Worm (Caenorhabditis elegans) whole organism, L4/young adult: Measurements from ENCODE around the gene R07H5.16.

ENCODE experiments used
- W03F9.2 ChIP-seq: fragments of 150-350 bp; optimal IDR thresholded peaks from 2 replicates; lab custom pipeline; 2014; ENCODE audit warnings: missing biosample characterization, missing genetic modification characterization
- dao-5 ChIP-seq: sonication (generic microtip); optimal IDR thresholded peaks from 2 replicates; lab custom pipeline; 2016; ENCODE audit warnings: missing genotype, missing genetic modification characterization, moderate library complexity, missing compliant biosample characterization
- him-1 ChIP-seq: sonication (generic microtip); optimal IDR thresholded peaks from 2 replicates; lab custom pipeline; 2016; ENCODE audit warnings: missing genotype, missing genetic modification reagents, missing genetic modification characterization, missing compliant biosample characterization

R07H5.16 gene

ce11 chrIV:11226545-11226944, 27.4 kb downstream of the R07H5.16 start:
- no peak for TF ChIP-seq dao-5 (tag; lab: Kevin White, UChicago)
- no peak for TF ChIP-seq him-1
- no peak for TF ChIP-seq W03F9.2 (tag; lab: Kevin White, UChicago)

ce11 chrIV:11229013-11229412, 29.9 kb downstream of the R07H5.16 start:
- no peak for TF ChIP-seq W03F9.2 (tag; lab: Kevin White, UChicago)
- no peak for TF ChIP-seq dao-5 (tag; lab: Kevin White, UChicago)
- TF ChIP-seq him-1, result no peak

ce11 chrIV:11230069-11230468, 30.9 kb downstream of the R07H5.16 start, which contains the start of gene best-7:
Gene best-7, minus strand, starts transcription at chrIV:11230307.
- TF ChIP-seq dao-5 (tag; lab: Kevin White, UChicago) (no peak), him-1 (no peak), W03F9.2 (tag; lab: Kevin White, UChicago) (no peak)

- TF ChIP-seq him-1 (no peak), dao-5 (tag; lab: Kevin White, UChicago) (no peak), W03F9.2 (tag; lab: Kevin White, UChicago) (no peak)
Observed at ce11 chrIV:11231376-11231775, 32.2 kb downstream of the R07H5.16 start.

ce11 chrIV:11235755-11236154, 36.6 kb downstream of the R07H5.16 start:
- no peak for TF ChIP-seq him-1

- TF ChIP-seq W03F9.2 (tag; lab: Kevin White, UChicago) (no peak), him-1 (no peak), dao-5 (tag; lab: Kevin White, UChicago) (no peak)
Observed at ce11 chrIV:11241368-11241767, 42.2 kb downstream of the R07H5.16 start, which contains the start of gene C05C12.6. Gene C05C12.6, minus strand, starts transcription at chrIV:11241468.

- no peak for TF ChIP-seq W03F9.2 (tag; lab: Kevin White, UChicago)
- TF ChIP-seq dao-5 (tag; lab: Kevin White, UChicago), result no peak
- no peak for TF ChIP-seq him-1
Observed at ce11 chrIV:11247434-11247833, 48.3 kb downstream of the R07H5.16 start.

- no peak for TF ChIP-seq W03F9.2 (tag; lab: Kevin White, UChicago)
- TF ChIP-seq dao-5 (tag; lab: Kevin White, UChicago), result no peak
- TF ChIP-seq him-1, result no peak
Observed at ce11 chrIV:11248031-11248631, 49.0 kb downstream of the R07H5.16 start, which contains the start of gene C05C12.4. Gene C05C12.4, minus strand, starts transcription at chrIV:11248081.
